Worm (Caenorhabditis elegans) whole organism, L3 larva: ENCODE data around the gene F26F2.11.

Experiments used
- R02D3.7 ChIP-seq: fragments of 150-350 bp; optimal IDR thresholded peaks from 2 replicates; lab custom pipeline; 2014; ENCODE audit warnings: missing biosample characterization, missing genetic modification characterization
- nhr-11 ChIP-seq: fragments of 150-350 bp; optimal IDR thresholded peaks from 2 replicates; lab custom pipeline; 2014; ENCODE audit warnings: missing biosample characterization, missing genetic modification characterization
- unc-39 ChIP-seq: sonication (generic microtip); optimal IDR thresholded peaks from 4 replicates; lab custom pipeline; 2017; ENCODE audit warnings: missing biosample characterization, missing genetic modification characterization

DNA sequence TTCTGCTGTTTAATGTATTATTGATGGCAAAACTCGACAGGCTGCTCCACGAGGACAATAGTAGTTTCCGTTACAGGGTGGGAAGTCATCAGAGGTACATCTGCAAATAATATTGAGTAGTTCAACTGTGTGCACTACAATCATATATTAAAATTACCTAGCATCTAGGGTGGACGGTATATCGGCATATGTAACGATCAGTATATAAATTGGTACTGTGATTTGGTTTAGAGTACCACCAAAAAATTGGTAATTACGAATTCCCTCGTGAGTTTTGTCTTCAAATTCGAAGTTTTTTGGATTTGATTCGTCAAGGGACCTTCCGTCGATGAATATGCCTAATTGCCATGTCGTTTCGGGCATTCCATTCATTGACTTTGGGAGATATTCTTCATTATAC, 41.3 kb upstream of the F26F2.11 start, which contains the start of gene ttr-13:
- TF ChIP-seq R02D3.7 (no peak), nhr-11 (tag; lab: Kevin White, UChicago) (no peak), unc-39 (tag; lab: Kevin White, UChicago) (no peak)
